Fruit fly (Drosophila melanogaster) whole organism, embryonic: ENCODE measurements around the gene Nepl3.

Experiments used
- ATbp ChIP-seq: fragments of 200-800 bp; sonication (Bioruptor generic); optimal IDR thresholded peaks from 2 replicates; lab custom pipeline; 2017; ENCODE audit warnings: missing biosample characterization, mild to moderate bottlenecking, missing genetic modification characterization, missing genetic modification reagents
- Abd-B ChIP-seq: fragments of 200-800 bp; sonication (Bioruptor generic); optimal IDR thresholded peaks from 2 replicates; lab custom pipeline; 2018; ENCODE audit warnings: missing biosample characterization, mild to moderate bottlenecking, missing genetic modification characterization, moderate library complexity
- Adf1 ChIP-seq: fragments of 200-800 bp; sonication (Bioruptor generic); IDR thresholded peaks from 2 replicates; pipeline ENCODE4 v1.3.6; 2022; ENCODE audit warnings: missing biosample characterization, missing genetic modification characterization
- CG11093 ChIP-seq: fragments of 200-800 bp; sonication (Bioruptor generic); IDR thresholded peaks from 3 replicates; pipeline ENCODE4 v1.3.6; 2022; ENCODE audit warnings: missing biosample characterization, missing genetic modification characterization
- CG12104 ChIP-seq: fragments of 200-800 bp; sonication (Bioruptor generic); optimal IDR thresholded peaks from 3 replicates; lab custom pipeline; 2016; ENCODE audit warnings: missing biosample characterization, missing genetic modification characterization
- CG12236 ChIP-seq: fragments of 200-800 bp; sonication (Bioruptor generic); optimal IDR thresholded peaks from 2 replicates; lab custom pipeline; 2016; ENCODE audit warnings: missing biosample characterization, missing genetic modification characterization
- CG14014 ChIP-seq: fragments of 200-800 bp; sonication (Bioruptor generic); IDR thresholded peaks from 2 replicates; pipeline ENCODE4 v1.3.6; 2022; ENCODE audit warnings: missing biosample characterization, missing genetic modification characterization
- CG14667 ChIP-seq: fragments of 200-800 bp; sonication (Bioruptor generic); IDR thresholded peaks from 2 replicates; pipeline ENCODE4 v1.3.6; 2022; ENCODE audit warnings: missing biosample characterization, missing genetic modification characterization
- CG16863 ChIP-seq: fragments of 200-800 bp; sonication (Bioruptor generic); optimal IDR thresholded peaks from 3 replicates; lab custom pipeline; 2016; ENCODE audit warnings: missing biosample characterization, missing genetic modification characterization
- CG17328 ChIP-seq: fragments of 200-800 bp; sonication (Bioruptor generic); IDR thresholded peaks from 2 replicates; pipeline ENCODE4 v1.3.6; 2022; ENCODE audit warnings: missing biosample characterization, missing genetic modification characterization
- CG17912 ChIP-seq: fragments of 200-800 bp; sonication (Bioruptor generic); optimal IDR thresholded peaks from 2 replicates; lab custom pipeline; 2018; ENCODE audit warnings: missing biosample characterization, mild to moderate bottlenecking, missing genetic modification characterization
- CG18011 ChIP-seq: fragments of 200-800 bp; sonication (Bioruptor generic); optimal IDR thresholded peaks from 2 replicates; lab custom pipeline; 2017; ENCODE audit warnings: missing biosample characterization, missing genetic modification characterization, mild to moderate bottlenecking, moderate library complexity, missing genotype
- CG18599 ChIP-seq: fragments of 200-800 bp; sonication (Bioruptor generic); optimal IDR thresholded peaks from 3 replicates; lab custom pipeline; 2017; ENCODE audit warnings: missing biosample characterization, missing genetic modification characterization, mild to moderate bottlenecking, moderate library complexity, missing genetic modification reagents
- CG2202 ChIP-seq: fragments of 200-800 bp; sonication (Bioruptor generic); optimal IDR thresholded peaks from 2 replicates; lab custom pipeline; 2018; ENCODE audit warnings: missing biosample characterization, mild to moderate bottlenecking, missing genetic modification characterization
- CG3065 ChIP-seq: fragments of 200-800 bp; sonication (Bioruptor generic); optimal IDR thresholded peaks from 2 replicates; lab custom pipeline; 2016; ENCODE audit warnings: missing biosample characterization, missing genetic modification characterization
- CG42726 ChIP-seq: fragments of 200-800 bp; sonication (Bioruptor generic); IDR thresholded peaks from 2 replicates; pipeline ENCODE4 v1.3.6; 2022; ENCODE audit warnings: missing biosample characterization, missing genetic modification characterization; ENCODE audit not compliant: partially characterized antibody
- CG4854 ChIP-seq: fragments of 200-800 bp; sonication (Bioruptor generic); optimal IDR thresholded peaks from 2 replicates; lab custom pipeline; 2016; ENCODE audit warnings: missing biosample characterization, missing genetic modification characterization, inconsistent platforms
- CG6765 ChIP-seq: fragments of 200-800 bp; sonication (Bioruptor generic); optimal IDR thresholded peaks from 3 replicates; lab custom pipeline; 2017; ENCODE audit warnings: missing biosample characterization, mild to moderate bottlenecking, missing genetic modification characterization
- CG7839 ChIP-seq: fragments of 200-800 bp; sonication (Bioruptor generic); optimal IDR thresholded peaks from 3 replicates; lab custom pipeline; 2018; ENCODE audit warnings: missing biosample characterization, mild to moderate bottlenecking, missing genetic modification characterization, moderate library complexity
- CG8290 ChIP-seq, 3 experiments: fragments of 200-800 bp; sonication (Bioruptor generic); optimal IDR thresholded peaks; 2 replicates each; lab custom pipeline; 2016 to 2019; ENCODE audit warnings: missing biosample characterization in 3 of 3, missing genetic modification characterization in 3 of 3, mild to moderate bottlenecking in 2 of 3, moderate library complexity in 1 of 3
- CG9932 ChIP-seq: fragments of 200-800 bp; sonication (Bioruptor generic); IDR thresholded peaks from 2 replicates; pipeline ENCODE4 v1.3.6; 2022; ENCODE audit warnings: missing biosample characterization, missing genetic modification characterization
- Dad ChIP-seq: fragments of 200-800 bp; sonication (Bioruptor generic); optimal IDR thresholded peaks from 3 replicates; lab custom pipeline; 2016; ENCODE audit warnings: missing biosample characterization, missing genetic modification characterization
- Dek ChIP-seq: fragments of 200-800 bp; sonication (Bioruptor generic); optimal IDR thresholded peaks from 3 replicates; lab custom pipeline; 2019; ENCODE audit warnings: missing biosample characterization, mild to moderate bottlenecking, missing genetic modification characterization, moderate library complexity
- E2f1 ChIP-seq: fragments of 200-800 bp; sonication (Bioruptor generic); IDR thresholded peaks from 2 replicates; pipeline ENCODE4 v1.3.6; 2022; ENCODE audit warnings: missing biosample characterization, missing genetic modification characterization
- Fer1 ChIP-seq: fragments of 200-800 bp; sonication (Bioruptor generic); optimal IDR thresholded peaks from 2 replicates; lab custom pipeline; 2017; ENCODE audit warnings: missing biosample characterization, mild to moderate bottlenecking, missing genetic modification characterization
- Fer3 ChIP-seq: fragments of 200-800 bp; sonication (Bioruptor generic); optimal IDR thresholded peaks from 2 replicates; lab custom pipeline; 2018; ENCODE audit warnings: missing biosample characterization, mild to moderate bottlenecking, missing genetic modification characterization, moderate library complexity
- Max ChIP-seq: fragments of 200-800 bp; sonication (Bioruptor generic); optimal IDR thresholded peaks from 2 replicates; lab custom pipeline; 2016; ENCODE audit warnings: missing biosample characterization, mild to moderate bottlenecking, missing genetic modification characterization
- Mes4 ChIP-seq: fragments of 200-800 bp; sonication (Bioruptor generic); optimal IDR thresholded peaks from 2 replicates; lab custom pipeline; 2016; ENCODE audit warnings: missing biosample characterization, missing genetic modification characterization
- Myb ChIP-seq: fragments of 200-800 bp; sonication (Bioruptor generic); optimal IDR thresholded peaks from 2 replicates; lab custom pipeline; 2016; ENCODE audit warnings: missing biosample characterization, missing genetic modification characterization
- Pdp1 ChIP-seq, 2 experiments: fragments of 200-800 bp; sonication (Bioruptor generic); optimal IDR thresholded peaks; 3 replicates each; lab custom pipeline; 2016; ENCODE audit warnings: missing biosample characterization in 2 of 2, missing genetic modification characterization in 2 of 2, mild to moderate bottlenecking in 1 of 2, moderate library complexity in 1 of 2
- Sox102F ChIP-seq: fragments of 200-800 bp; sonication (Bioruptor generic); optimal IDR thresholded peaks from 2 replicates; lab custom pipeline; 2018; ENCODE audit warnings: missing biosample characterization, mild to moderate bottlenecking, missing genetic modification characterization, moderate library complexity
- Stat92E ChIP-seq, 3 experiments: fragments of >200 bp in 2 of 3; fragments of 200-800 bp in 1 of 3; sonication (Bioruptor generic) in 1 of 3; optimal IDR thresholded peaks; 2 replicates each; lab custom pipeline; 2017 to 2019; ENCODE audit warnings: missing biosample characterization in 3 of 3, missing genetic modification characterization in 3 of 3, mild to moderate bottlenecking in 1 of 3, moderate library complexity in 1 of 3
- Trl ChIP-seq, 3 experiments: fragments of >200 bp in 2 of 3; fragments of 200-800 bp in 1 of 3; sonication (Bioruptor generic) in 1 of 3; optimal IDR thresholded peaks; 2 replicates in 1 of 3; 3 replicates in 2 of 3; lab custom pipeline; 2016 to 2017; ENCODE audit warnings: missing biosample characterization in 1 of 3, missing genetic modification characterization in 1 of 3
- ash1 ChIP-seq: fragments of 200-800 bp; sonication (Bioruptor generic); optimal IDR thresholded peaks from 2 replicates; lab custom pipeline; 2018; ENCODE audit warnings: missing biosample characterization, mild to moderate bottlenecking, missing genetic modification characterization
- az2 ChIP-seq: fragments of 200-800 bp; sonication (Bioruptor generic); optimal IDR thresholded peaks from 3 replicates; lab custom pipeline; 2016; ENCODE audit warnings: missing biosample characterization, missing genetic modification characterization
- ems ChIP-seq: fragments of 200-800 bp; sonication (Bioruptor generic); optimal IDR thresholded peaks from 3 replicates; lab custom pipeline; 2016; ENCODE audit warnings: missing biosample characterization, missing genetic modification characterization
- esg ChIP-seq: fragments of 200-800 bp; sonication (Bioruptor generic); conservative IDR thresholded peaks from 2 replicates; pipeline ENCODE4 v1.3.6; 2022; ENCODE audit warnings: missing biosample characterization, missing genetic modification characterization
- eve ChIP-seq, 2 experiments: fragments of >200 bp; optimal IDR thresholded peaks; 2 replicates each; lab custom pipeline; 2017; ENCODE audit warnings: missing biosample characterization in 2 of 2, missing genetic modification characterization in 2 of 2
- gem ChIP-seq: fragments of 200-800 bp; sonication (Bioruptor generic); optimal IDR thresholded peaks from 2 replicates; lab custom pipeline; 2019; ENCODE audit warnings: missing biosample characterization, mild to moderate bottlenecking, missing genetic modification characterization, moderate library complexity
- gro ChIP-seq: fragments of 200-800 bp; sonication (Bioruptor generic); optimal IDR thresholded peaks from 2 replicates; lab custom pipeline; 2016; ENCODE audit warnings: missing biosample characterization, missing genetic modification characterization
- gt ChIP-seq: fragments of 200-800 bp; sonication (Bioruptor generic); IDR thresholded peaks from 2 replicates; pipeline ENCODE4 v1.3.6; 2022; ENCODE audit warnings: missing biosample characterization, missing genetic modification characterization
- hth ChIP-seq: fragments of >200 bp; optimal IDR thresholded peaks from 2 replicates; lab custom pipeline; 2017; ENCODE audit warnings: inconsistent platforms
- pho ChIP-seq: fragments of 200-800 bp; sonication (Bioruptor generic); optimal IDR thresholded peaks from 2 replicates; lab custom pipeline; 2016; ENCODE audit warnings: missing biosample characterization, missing genetic modification characterization
- salm ChIP-seq: fragments of 200-800 bp; sonication (Bioruptor generic); optimal IDR thresholded peaks from 2 replicates; lab custom pipeline; 2018; ENCODE audit warnings: missing biosample characterization, mild to moderate bottlenecking, missing genetic modification characterization
- sima ChIP-seq: fragments of 200-800 bp; sonication (Bioruptor generic); optimal IDR thresholded peaks from 2 replicates; lab custom pipeline; 2016; ENCODE audit warnings: missing biosample characterization, missing genetic modification characterization
- slbo ChIP-seq: fragments of 200-800 bp; sonication (Bioruptor generic); IDR thresholded peaks from 2 replicates; pipeline ENCODE4 v1.3.6; 2022; ENCODE audit warnings: missing biosample characterization, missing genetic modification characterization
- slou ChIP-seq: fragments of 200-800 bp; sonication (Bioruptor generic); optimal IDR thresholded peaks from 3 replicates; lab custom pipeline; 2016; ENCODE audit warnings: missing biosample characterization, missing genetic modification characterization
- tio ChIP-seq: fragments of 200-800 bp; sonication (Bioruptor generic); optimal IDR thresholded peaks from 2 replicates; lab custom pipeline; 2017; ENCODE audit warnings: missing biosample characterization, missing genetic modification characterization, inconsistent platforms
- unpg ChIP-seq: fragments of 200-800 bp; sonication (Bioruptor generic); optimal IDR thresholded peaks from 3 replicates; lab custom pipeline; 2018; ENCODE audit warnings: missing biosample characterization, mild to moderate bottlenecking, missing genetic modification characterization, moderate library complexity

Gene Nepl3

DNA sequence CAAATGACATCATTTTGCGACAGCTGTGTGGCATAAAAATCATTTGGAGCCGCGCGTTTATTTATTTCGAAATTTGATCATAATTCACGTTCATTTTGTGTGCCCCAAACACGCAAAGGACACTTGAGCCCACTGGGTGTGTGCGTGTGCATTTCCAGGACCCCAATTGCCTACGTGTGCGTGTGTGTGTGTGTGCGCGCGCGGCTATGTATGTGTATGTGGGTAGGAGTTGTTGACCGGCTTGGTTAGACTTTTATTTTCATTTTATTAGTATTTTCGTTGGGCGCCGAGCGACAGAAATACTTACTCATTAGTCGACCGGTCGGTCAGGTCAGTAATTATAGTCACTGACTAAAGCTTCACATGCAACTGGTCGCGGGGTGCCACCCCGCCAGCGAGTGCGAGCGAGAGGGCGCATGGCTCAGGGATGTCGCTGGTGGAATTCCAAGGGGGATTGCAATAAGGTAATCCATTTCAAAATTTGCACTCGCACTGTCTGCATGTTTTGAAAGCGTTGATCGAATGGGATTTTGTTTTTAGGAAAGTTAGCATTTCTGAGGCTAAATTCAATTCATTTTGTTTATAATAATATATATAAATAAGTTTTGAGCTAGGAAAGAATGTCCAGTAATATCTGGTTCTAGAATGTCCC lies 14.4 kb downstream of the Nepl3 start (continued):
- TF ChIP-seq Max (no peak), eve (GFP tag; optimal IDR thresholded peaks at IDR 0.05; lab: Kevin White, UChicago) (no peak), unpg (GFP tag; lab: Kevin White, UChicago) (peak; percentile 31), Sox102F (peak; percentile 54), CG6765 (GFP tag; lab: Kevin White, UChicago) (no peak), gro (GFP tag; lab: Kevin White, UChicago) (no peak), ATbp (GFP tag; lab: Kevin White, UChicago) (peak; percentile 37), Myb (no peak), CG4854 (no peak), ems (GFP tag; lab: Kevin White, UChicago) (no peak), Mes4 (no peak), CG14667 (GFP tag; lab: Robert Waterston, UW) (no peak), CG12236 (GFP tag; lab: Kevin White, UChicago) (no peak), CG17328 (GFP tag; lab: Robert Waterston, UW) (0 out of 2 replicates have a peak, but pooled peaks have one; percentile 42), Fer1 (GFP tag; lab: Kevin White, UChicago) (peak; percentile 17), Adf1 (GFP tag; lab: Robert Waterston, UW) (no peak), Stat92E (GFP tag; optimal IDR thresholded peaks at IDR 0.05; lab: Kevin White, UChicago) (no peak), CG16863 (GFP tag; lab: Kevin White, UChicago) (no peak), Dad (GFP tag; lab: Kevin White, UChicago) (no peak), esg (GFP tag; lab: Robert Waterston, UW) (no peak), ash1 (GFP tag; lab: Kevin White, UChicago) (no peak), pho (GFP tag; lab: Kevin White, UChicago) (peak; percentile 23), Trl (optimal IDR thresholded peaks at IDR 0.05; lab: Kevin White, UChicago) (no peak), Trl (GFP tag; optimal IDR thresholded peaks at IDR 0.05; lab: Kevin White, UChicago) (peak; percentile 46), hth (no peak), Dek (tag; lab: Kevin White, UChicago) (no peak), gt (no peak), CG14014 (GFP tag; lab: Robert Waterston, UW) (no peak), E2f1 (no peak), Abd-B (GFP tag; lab: Kevin White, UChicago) (no peak), sima (GFP tag; lab: Kevin White, UChicago) (no peak), CG9932 (GFP tag; lab: Robert Waterston, UW) (peak; percentile 61), CG12104 (GFP tag; lab: Kevin White, UChicago) (peak; percentile 19), CG8290 (GFP tag; optimal IDR thresholded peaks at IDR 0.05; lab: Kevin White, UChicago) (no peak), CG8290 (tag; optimal IDR thresholded peaks at IDR 0.05; lab: Kevin White, UChicago) (peak in 1 of 2 experiments; percentile 73), gem (peak; percentile 69), salm (tag; lab: Kevin White, UChicago) (no peak), CG18599 (GFP tag; lab: Kevin White, UChicago) (peak; percentile 65), tio (GFP tag; lab: Kevin White, UChicago) (no peak), az2 (peak; percentile 53), CG7839 (tag; lab: Kevin White, UChicago) (peak; percentile 65), CG2202 (tag; lab: Kevin White, UChicago) (no peak), CG42726 (GFP tag; lab: Robert Waterston, UW) (no peak), CG17912 (GFP tag; lab: Kevin White, UChicago) (no peak), CG11093 (no peak), CG3065 (GFP tag; lab: Kevin White, UChicago) (no peak), Fer3 (tag; lab: Kevin White, UChicago) (peak; percentile 19), slbo (peak; percentile 78), slou (GFP tag; lab: Kevin White, UChicago) (peak; percentile 38), CG18011 (GFP tag; lab: Kevin White, UChicago) (no peak), Pdp1 (GFP tag; optimal IDR thresholded peaks at IDR 0.05; lab: Kevin White, UChicago) (peak in 1 of 2 experiments; percentile 32)
